Fruit fly (Drosophila melanogaster) whole organism, adult: ENCODE data around the gene eIF1A.

Experiments used
- CG1620 ChIP-seq: fragments of 200-800 bp; sonication (Bioruptor generic); optimal IDR thresholded peaks from 2 replicates; lab custom pipeline; 2016; ENCODE audit warnings: missing biosample characterization, missing genetic modification characterization
- CG5204 ChIP-seq: fragments of 200-800 bp; sonication (Bioruptor generic); optimal IDR thresholded peaks from 2 replicates; lab custom pipeline; 2016; ENCODE audit warnings: missing biosample characterization, missing genetic modification characterization
- CG7045 ChIP-seq: fragments of 200-800 bp; sonication (Bioruptor generic); optimal IDR thresholded peaks from 2 replicates; lab custom pipeline; 2017; ENCODE audit warnings: missing biosample characterization, mild to moderate bottlenecking, missing genetic modification characterization

dm6 chr3R:18297444-18298297, 23.2 kb downstream of the eIF1A start:
- no peak for TF ChIP-seq CG5204 (GFP tag; lab: Kevin White, UChicago)
- TF ChIP-seq CG1620 (GFP tag; lab: Kevin White, UChicago): no peak
- TF ChIP-seq CG7045 (GFP tag; lab: Kevin White, UChicago): no peak
